Fruit fly (Drosophila melanogaster): ENCODE data around the gene CG16888.

Gene CG16888

dm6 chr2L:13835002-13835910 is 22.2 kb upstream of the CG16888 start, which contains the start of the genes mRpS23 and CenG1A (continued):
- peak; percentile 100 for TF ChIP-seq sob (GFP tag; IDR thresholded peaks at IDR 0.05)
- peak; percentile 100 for TF ChIP-seq Drgx (GFP tag; IDR thresholded peaks at IDR 0.05)
- no peak for TF ChIP-seq hth (optimal IDR thresholded peaks at IDR 0.05)

dm6 chr2L:13833058-13833457 is 20.0 kb upstream of the CG16888 start, which contains the start of the genes GatC, PolG2 and Polr2C:
Gene GatC (minus strand): TSS chr2L:13833105.
Gene PolG2 (minus strand): TSS chr2L:13833105.
Gene Polr2C (plus strand): TSS chr2L:13833337.
- TF ChIP-seq CG13894 (tag; optimal IDR thresholded peaks at IDR 0.05): no peak
- TF ChIP-seq CG32532 (GFP tag; IDR thresholded peaks at IDR 0.05): peak; percentile 34; the same call in 1 of the 2 replicates
- TF ChIP-seq org-1 (GFP tag; optimal IDR thresholded peaks at IDR 0.05): no peak
- TF ChIP-seq CG16813 (GFP tag; IDR thresholded peaks at IDR 0.05; ENCODE audit: partially characterized antibody): peak; percentile 78
- no peak for TF ChIP-seq CG2678 (tag; optimal IDR thresholded peaks at IDR 0.05)
- no peak for TF ChIP-seq nau (GFP tag; optimal IDR thresholded peaks at IDR 0.05)
- TF ChIP-seq chif (GFP tag; optimal IDR thresholded peaks at IDR 0.05): peak in 1 of 2 experiments; percentile 47
- peak; percentile 60 for TF ChIP-seq CG3838 (GFP tag; optimal IDR thresholded peaks at IDR 0.05)
- TF ChIP-seq Fer3 (tag; optimal IDR thresholded peaks at IDR 0.05): no peak
- no peak for TF ChIP-seq CG4282 (GFP tag; optimal IDR thresholded peaks at IDR 0.05)
- TF ChIP-seq CG43689 (GFP tag; IDR thresholded peaks at IDR 0.05): no peak
- no peak for TF ChIP-seq CG4707 (GFP tag; optimal IDR thresholded peaks at IDR 0.05)
- TF ChIP-seq CG11093 (GFP tag; IDR thresholded peaks at IDR 0.05): no peak
- peak; percentile 50 for TF ChIP-seq CG8388 (GFP tag; optimal IDR thresholded peaks at IDR 0.05)
- TF ChIP-seq CG18011 (GFP tag; optimal IDR thresholded peaks at IDR 0.05): peak; percentile 97
- no peak for TF ChIP-seq corto (GFP tag; optimal IDR thresholded peaks at IDR 0.05)
- TF ChIP-seq eyg (GFP tag; optimal IDR thresholded peaks at IDR 0.05): no peak
- TF ChIP-seq CG11504 (tag; optimal IDR thresholded peaks at IDR 0.05): no peak
- TF ChIP-seq gcm2 (GFP tag; optimal IDR thresholded peaks at IDR 0.05): no peak
- TF ChIP-seq CG7745 (tag; optimal IDR thresholded peaks at IDR 0.05): no peak
- TF ChIP-seq CG2202 (tag; optimal IDR thresholded peaks at IDR 0.05): no peak
- no peak for TF ChIP-seq oc (tag; optimal IDR thresholded peaks at IDR 0.05)
- TF ChIP-seq Sox102F (GFP tag; optimal IDR thresholded peaks at IDR 0.05): no peak
- no peak for TF ChIP-seq sima (GFP tag; optimal IDR thresholded peaks at IDR 0.05)
- no peak for TF ChIP-seq CG12236 (GFP tag; optimal IDR thresholded peaks at IDR 0.05)
- no peak for TF ChIP-seq CG1832 (GFP tag; optimal IDR thresholded peaks at IDR 0.05)
- TF ChIP-seq ato (GFP tag; IDR thresholded peaks at IDR 0.05; ENCODE audit: partially characterized antibody): peak; percentile 87
- peak; percentile 73 for TF ChIP-seq CG7963 (GFP tag; IDR thresholded peaks at IDR 0.05; ENCODE audit: partially characterized antibody)
- TF ChIP-seq CG1233 (GFP tag; optimal IDR thresholded peaks at IDR 0.05): no peak
- peak; percentile 15 for TF ChIP-seq CG1602 (GFP tag; optimal IDR thresholded peaks at IDR 0.05)
- no peak for TF ChIP-seq fd64A (GFP tag; optimal IDR thresholded peaks at IDR 0.05)
- no peak for TF ChIP-seq CG11398 (GFP tag; optimal IDR thresholded peaks at IDR 0.05)
- TF ChIP-seq CG30020 (tag; optimal IDR thresholded peaks at IDR 0.05): peak; percentile 55
- TF ChIP-seq CG10654 (GFP tag; optimal IDR thresholded peaks at IDR 0.05): no peak
- TF ChIP-seq CG18619 (GFP tag; optimal IDR thresholded peaks at IDR 0.05): no peak
- no peak for TF ChIP-seq Nf-YB (GFP tag; optimal IDR thresholded peaks at IDR 0.05)
- no peak for TF ChIP-seq Nf-YA (GFP tag; IDR thresholded peaks at IDR 0.05)
- TF ChIP-seq CG14014 (GFP tag; IDR thresholded peaks at IDR 0.05): peak; percentile 43; the same call in 1 of the 2 replicates
- no peak for TF ChIP-seq Poxn (GFP tag; IDR thresholded peaks at IDR 0.05)
- no peak for TF ChIP-seq gsb (GFP tag; IDR thresholded peaks at IDR 0.05)
- TF ChIP-seq az2 (GFP tag; optimal IDR thresholded peaks at IDR 0.05): no peak
- peak; percentile 79; the same call in 1 of the 2 replicates for TF ChIP-seq amos (GFP tag; IDR thresholded peaks at IDR 0.05; ENCODE audit: partially characterized antibody)
- TF ChIP-seq Oaz (GFP tag; IDR thresholded peaks at IDR 0.05): no peak
- no peak for TF ChIP-seq Dek (tag; optimal IDR thresholded peaks at IDR 0.05)

All from whole organism, embryonic.